Fruit fly (Drosophila melanogaster): ENCODE measurements around the gene Cyt-c-p.

Cyt-c-p gene

dm6 chr2L:16738206-16738900, 18.6 kb downstream of the Cyt-c-p start, which contains the start of the genes glu and ChLD3:
glu (minus strand) TSS chr2L:16738388.
ChLD3 (plus strand) TSS chr2L:16738850.
- TF ChIP-seq h (optimal IDR thresholded peaks at IDR 0.05) (no peak), insv (optimal IDR thresholded peaks at IDR 0.05) (no peak), psq (optimal IDR thresholded peaks at IDR 0.05) (no peak), Sin3A (optimal IDR thresholded peaks at IDR 0.05) (no peak), Myc (optimal IDR thresholded peaks at IDR 0.05) (no peak), ttk (optimal IDR thresholded peaks at IDR 0.05) (no peak)

DNA sequence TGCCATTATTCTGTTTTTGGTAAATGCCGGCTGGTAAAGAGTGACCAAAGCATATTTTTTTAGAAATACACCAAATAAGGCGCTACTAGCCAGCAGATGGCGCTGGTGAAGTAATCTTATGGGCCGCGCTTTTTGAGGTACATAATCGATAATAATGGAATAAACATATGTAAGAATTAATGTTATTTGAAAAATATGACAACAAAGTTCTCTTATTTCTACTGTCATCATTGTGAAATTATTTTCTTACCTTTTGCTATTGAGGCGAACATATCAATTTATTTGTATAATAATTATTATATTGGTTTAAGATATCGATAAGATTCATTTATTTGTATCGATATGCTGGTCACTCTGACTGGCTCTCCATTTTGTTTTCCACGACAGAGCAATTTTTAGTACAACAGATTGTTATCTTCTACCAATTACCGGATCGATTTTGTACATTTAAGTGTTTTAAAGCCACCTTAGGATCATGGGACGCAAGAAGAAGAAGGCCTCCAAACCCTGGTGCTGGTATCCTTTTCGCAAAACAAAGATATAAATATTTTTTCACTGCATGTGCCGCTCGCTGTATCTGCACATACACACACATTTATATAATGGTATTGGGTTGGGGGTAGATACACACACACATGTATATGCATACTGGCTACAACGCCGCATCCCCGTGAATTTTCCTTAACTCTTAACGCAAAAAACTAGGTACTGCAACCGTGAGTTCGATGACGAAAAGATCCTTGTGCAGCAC, 23.5 kb downstream of the Cyt-c-p start, which contains the start of the genes LSm7 and BuGZ:
LSm7 (minus strand) TSS at position 46 of the 751 bp plus-strand sequence.
BuGZ (plus strand) TSS at position 351 of the 751 bp plus-strand sequence.
- TF ChIP-seq h (optimal IDR thresholded peaks at IDR 0.05) (peak; percentile 36), Myc (optimal IDR thresholded peaks at IDR 0.05) (no peak)

dm6 chr2L:16747145-16747544, 27.4 kb downstream of the Cyt-c-p start:
- TF ChIP-seq ttk (optimal IDR thresholded peaks at IDR 0.05) (no peak), insv (optimal IDR thresholded peaks at IDR 0.05) (no peak), Myc (optimal IDR thresholded peaks at IDR 0.05) (no peak)

DNA sequence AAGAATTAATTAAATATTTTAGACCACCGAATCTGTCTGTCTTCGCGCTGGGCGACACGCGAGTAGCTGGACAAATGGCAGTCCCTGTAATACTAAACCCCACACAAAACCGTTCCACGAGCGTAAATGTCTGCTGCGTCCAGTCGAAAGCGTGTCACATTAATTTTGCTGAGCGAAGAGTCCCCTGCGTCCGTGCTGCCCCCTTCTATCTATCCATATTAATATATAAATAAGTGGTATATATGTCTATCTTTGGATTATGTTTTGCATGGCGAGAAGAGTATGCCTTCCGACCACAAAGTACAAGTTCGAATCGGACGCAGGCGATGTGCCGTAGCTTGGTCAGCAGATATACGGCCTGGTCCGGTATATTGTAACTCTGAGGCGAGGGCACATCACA, 32.6 kb downstream of the Cyt-c-p start:
- TF ChIP-seq psq (optimal IDR thresholded peaks at IDR 0.05) (no peak), insv (optimal IDR thresholded peaks at IDR 0.05) (no peak), Myc (optimal IDR thresholded peaks at IDR 0.05) (no peak), ttk (optimal IDR thresholded peaks at IDR 0.05) (no peak), h (optimal IDR thresholded peaks at IDR 0.05) (no peak), Sin3A (optimal IDR thresholded peaks at IDR 0.05) (no peak)

dm6 chr2L:16754074-16754473, 34.3 kb downstream of the Cyt-c-p start, which contains the start of gene yellow-b:
yellow-b (plus strand) TSS chr2L:16754336.
- TF ChIP-seq Sin3A (optimal IDR thresholded peaks at IDR 0.05) (no peak), psq (optimal IDR thresholded peaks at IDR 0.05) (no peak), Myc (optimal IDR thresholded peaks at IDR 0.05) (no peak)

DNA sequence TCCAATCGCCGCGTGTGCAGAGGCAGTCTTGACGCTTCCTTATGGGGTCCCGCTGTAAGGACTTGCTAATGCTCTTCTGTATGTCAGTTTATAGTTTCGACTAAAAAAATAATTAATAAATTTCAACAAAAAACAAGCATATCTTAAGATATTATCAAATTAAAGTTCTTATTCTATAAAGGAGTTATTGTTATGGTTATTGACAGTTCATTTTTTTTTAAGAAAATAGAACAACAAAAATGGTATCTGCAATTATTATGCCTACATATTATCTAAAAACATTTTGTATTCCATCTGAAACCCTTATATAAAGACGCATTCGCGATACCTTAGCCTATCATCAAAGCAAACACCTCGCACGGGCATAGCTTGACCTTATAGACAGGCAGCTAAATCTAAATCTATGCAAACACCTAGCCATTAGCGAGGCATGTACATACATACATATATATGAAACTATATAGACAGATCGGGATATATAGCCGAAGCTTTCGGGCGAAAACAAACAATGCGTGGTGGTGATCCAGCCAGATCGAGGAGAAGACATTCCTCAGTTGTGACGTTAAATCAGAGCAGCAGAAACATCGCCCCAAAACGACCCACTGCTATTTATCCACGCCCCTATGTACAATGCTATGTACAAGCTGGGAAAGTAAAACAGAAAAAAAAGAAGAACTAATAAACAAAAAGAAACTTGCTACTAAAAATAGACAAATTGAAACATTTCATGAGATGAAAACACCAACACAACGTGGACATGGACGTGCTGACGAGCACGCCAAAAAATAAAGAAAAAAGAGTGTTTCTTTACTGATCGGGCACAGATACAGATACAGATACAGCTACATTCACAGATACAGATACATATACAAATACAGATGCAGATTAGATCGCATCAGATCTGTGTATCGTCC, 41.0 kb downstream of the Cyt-c-p start, which contains the start of gene ppk17:
ppk17 (minus strand) TSS at position 51 of the 914 bp plus-strand sequence.
- no peak for TF ChIP-seq Sin3A (optimal IDR thresholded peaks at IDR 0.05)
- no peak for TF ChIP-seq insv (optimal IDR thresholded peaks at IDR 0.05)
- no peak for TF ChIP-seq ttk (optimal IDR thresholded peaks at IDR 0.05)
- no peak for TF ChIP-seq Myc (optimal IDR thresholded peaks at IDR 0.05)
- no peak for TF ChIP-seq psq (optimal IDR thresholded peaks at IDR 0.05)
- TF ChIP-seq h (optimal IDR thresholded peaks at IDR 0.05): no peak

- no peak for TF ChIP-seq psq (optimal IDR thresholded peaks at IDR 0.05)
- TF ChIP-seq Sin3A (optimal IDR thresholded peaks at IDR 0.05): no peak
- no peak for TF ChIP-seq insv (optimal IDR thresholded peaks at IDR 0.05)
- no peak for TF ChIP-seq ttk (optimal IDR thresholded peaks at IDR 0.05)
- no peak for TF ChIP-seq Myc (optimal IDR thresholded peaks at IDR 0.05)
- TF ChIP-seq h (optimal IDR thresholded peaks at IDR 0.05): no peak
Observed at dm6 chr2L:16761891-16762290, 42.2 kb downstream of the Cyt-c-p start.

DNA sequence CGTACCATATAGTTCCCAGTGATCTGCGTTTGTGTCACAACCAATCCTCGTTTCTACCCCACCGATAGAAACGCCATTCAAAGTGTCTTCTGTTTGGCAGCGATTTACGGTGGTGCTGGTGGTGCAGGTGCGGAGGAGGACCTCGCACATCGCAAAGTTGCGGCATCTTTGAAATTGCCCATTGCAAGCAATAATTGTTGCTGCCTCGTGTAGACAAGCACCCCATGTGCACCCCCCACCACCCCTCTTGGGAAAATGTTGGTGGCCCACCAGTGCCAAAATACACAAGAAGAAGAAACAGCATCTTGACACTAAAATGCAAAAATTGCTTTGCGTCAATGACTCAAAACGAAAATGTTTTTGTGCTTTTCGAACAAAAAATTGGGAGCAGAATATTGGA, 44.7 kb downstream of the Cyt-c-p start:
- no peak for TF ChIP-seq insv (optimal IDR thresholded peaks at IDR 0.05)
- TF ChIP-seq Sin3A (optimal IDR thresholded peaks at IDR 0.05): no peak
- TF ChIP-seq ttk (optimal IDR thresholded peaks at IDR 0.05): no peak
- no peak for TF ChIP-seq h (optimal IDR thresholded peaks at IDR 0.05)
- TF ChIP-seq Myc (optimal IDR thresholded peaks at IDR 0.05): no peak
- TF ChIP-seq psq (optimal IDR thresholded peaks at IDR 0.05): no peak

DNA sequence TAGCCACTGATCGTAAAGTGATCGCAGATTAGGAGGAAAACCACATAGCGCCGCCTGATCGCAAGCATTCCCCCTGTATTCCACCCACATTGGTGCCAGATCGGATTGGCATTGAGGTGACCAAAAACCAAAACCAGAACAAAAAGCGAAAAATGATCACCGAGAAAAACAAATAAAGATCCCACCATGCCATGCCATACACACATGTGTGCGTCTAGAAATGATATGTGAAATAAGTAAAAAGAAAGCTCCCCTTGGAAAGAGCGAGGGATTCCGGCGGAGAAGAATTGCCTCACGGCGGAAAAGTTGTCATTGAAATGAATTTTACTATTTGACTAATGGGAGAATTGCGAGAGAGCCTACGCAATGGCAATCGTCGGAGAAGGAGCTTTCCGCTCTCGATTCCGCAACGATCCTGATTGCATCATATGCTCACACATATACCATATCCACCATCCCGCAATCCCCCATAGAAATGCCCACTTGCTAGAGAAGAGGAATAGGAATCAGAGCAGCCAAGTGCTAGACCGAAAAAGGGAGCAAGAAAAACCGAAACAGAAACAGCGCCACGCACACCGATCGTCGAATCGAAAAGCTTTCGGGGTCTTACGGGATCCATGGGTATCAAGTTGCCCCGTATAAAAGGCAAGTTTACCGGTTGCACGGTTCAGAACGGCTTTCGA, 46.5 kb downstream of the Cyt-c-p start, which contains the start of gene Mhc:
Mhc (plus strand) TSS at position 497 of the 683 bp plus-strand sequence.
- TF ChIP-seq insv (optimal IDR thresholded peaks at IDR 0.05): no peak
- TF ChIP-seq h (optimal IDR thresholded peaks at IDR 0.05): no peak
- TF ChIP-seq ttk (optimal IDR thresholded peaks at IDR 0.05): no peak
- TF ChIP-seq Myc (optimal IDR thresholded peaks at IDR 0.05): no peak
- TF ChIP-seq psq (optimal IDR thresholded peaks at IDR 0.05): no peak
- TF ChIP-seq Sin3A (optimal IDR thresholded peaks at IDR 0.05): no peak
